Worm (Caenorhabditis elegans): Measurements from ENCODE around the gene Y17G7B.12.

- TF ChIP-seq hlh-1 (tag; optimal IDR thresholded peaks at IDR 0.05) (no peak), ztf-11 (tag; optimal IDR thresholded peaks at IDR 0.05) (no peak), lin-32 (GFP tag; optimal IDR thresholded peaks at IDR 0.05) (no peak), unc-39 (tag; optimal IDR thresholded peaks at IDR 0.05) (no peak), unc-62 (GFP tag; optimal IDR thresholded peaks at IDR 0.05) (no peak), nhr-28 (tag; optimal IDR thresholded peaks at IDR 0.05) (no peak), lsy-2 (tag; optimal IDR thresholded peaks at IDR 0.05) (no peak), ham-2 (GFP tag; optimal IDR thresholded peaks at IDR 0.05) (no peak), pha-4 (tag; optimal IDR thresholded peaks at IDR 0.05) (no peak), ceh-83 (GFP tag; optimal IDR thresholded peaks at IDR 0.05) (no peak), elt-1 (tag; optimal IDR thresholded peaks at IDR 0.05; ENCODE audit: borderline replicate concordance, insufficient read depth) (no peak)
Measured at ce11 chrII:11977363-11977762, 46.3 kb upstream of the Y17G7B.12 start, which contains the start of gene Y17G7B.21.
